Fruit fly (Drosophila melanogaster) S2 (cell line): ENCODE results near the gene Zip99C.

Experiments used
- CG8478 ChIP-seq: fragments of >200 bp; optimal IDR thresholded peaks from 2 replicates; lab custom pipeline; 2018
- CTCF ChIP-seq, 2 experiments: fragments of >200 bp; optimal IDR thresholded peaks; 2 replicates each; lab custom pipeline; 2018

DNA sequence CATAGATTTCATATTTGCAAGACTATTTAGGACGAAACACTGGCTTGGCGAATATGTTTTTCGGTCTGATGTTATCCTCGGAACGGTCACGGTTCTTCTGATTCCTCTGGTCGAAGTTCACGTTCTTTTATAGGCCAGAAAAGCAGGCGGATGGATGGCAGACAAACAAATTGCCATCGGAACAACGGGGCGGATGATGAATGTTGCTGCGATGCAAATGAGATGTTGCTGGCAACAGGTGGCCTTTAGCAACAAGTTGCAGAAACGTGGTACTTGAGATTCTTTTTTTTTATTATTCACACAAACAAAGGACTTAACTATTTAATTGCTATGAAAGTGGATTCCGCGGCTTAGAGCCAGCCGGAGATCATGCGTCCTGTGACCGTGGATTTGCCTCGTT is 45.6 kb upstream of the Zip99C start, which contains the start of gene Capa:
- TF ChIP-seq CG8478 (lab: Kevin White, UChicago) (no peak), CTCF (optimal IDR thresholded peaks at IDR 0.05; lab: Kevin White, UChicago) (no peak)
